Worm (Caenorhabditis elegans) whole organism, L1 larva: ENCODE results near the gene hcp-3.

Experiments used
- Y116A8C.19 ChIP-seq: sonication (generic microtip); optimal IDR thresholded peaks from 2 replicates; lab custom pipeline; 2016; ENCODE audit warnings: missing compliant biosample characterization, missing genetic modification characterization, borderline replicate concordance
- aha-1 ChIP-seq: fragments of 150-350 bp; optimal IDR thresholded peaks from 2 replicates; lab custom pipeline; 2014; ENCODE audit warnings: missing biosample characterization, missing genetic modification characterization
- alr-1 ChIP-seq: fragments of 200-800 bp; sonication (Bioruptor generic); optimal IDR thresholded peaks from 2 replicates; lab custom pipeline; 2018; ENCODE audit warnings: borderline replicate concordance, mild to moderate bottlenecking, missing genetic modification characterization, missing compliant biosample characterization
- aly-2 ChIP-seq: fragments of 150-350 bp; optimal IDR thresholded peaks from 2 replicates; lab custom pipeline; 2014; ENCODE audit warnings: missing biosample characterization, missing genetic modification characterization
- ceh-63 ChIP-seq: fragments of 200-800 bp; sonication (Bioruptor generic); optimal IDR thresholded peaks from 2 replicates; lab custom pipeline; 2018; ENCODE audit warnings: mild to moderate bottlenecking, missing genetic modification characterization, missing compliant biosample characterization
- ceh-8 ChIP-seq: fragments of 200-800 bp; sonication (Bioruptor generic); optimal IDR thresholded peaks from 2 replicates; lab custom pipeline; 2018; ENCODE audit warnings: mild to moderate bottlenecking, missing genetic modification characterization, moderate library complexity, missing compliant biosample characterization
- ceh-88 ChIP-seq: fragments of 200-800 bp; sonication (Bioruptor generic); IDR thresholded peaks from 2 replicates; pipeline ENCODE4 v1.3.6; 2022; ENCODE audit warnings: missing genetic modification characterization, missing compliant biosample characterization
- ceh-90 ChIP-seq: sonication (generic microtip); optimal IDR thresholded peaks from 2 replicates; lab custom pipeline; 2016; ENCODE audit warnings: missing genetic modification characterization, missing compliant biosample characterization
- ces-1 ChIP-seq: fragments of 150-350 bp; optimal IDR thresholded peaks from 2 replicates; lab custom pipeline; 2014; ENCODE audit warnings: missing biosample characterization, missing genetic modification reagents, missing genetic modification characterization
- dpl-1 ChIP-seq, 3 experiments: fragments of 150-350 bp in 2 of 3; sonication (generic microtip) in 1 of 3; optimal IDR thresholded peaks; 2 replicates each; lab custom pipeline; 2014 to 2017; ENCODE audit warnings: missing biosample characterization in 3 of 3, missing genetic modification characterization in 3 of 3, missing genetic modification reagents in 3 of 3
- dsc-1 ChIP-seq: sonication (generic microtip); optimal IDR thresholded peaks from 2 replicates; lab custom pipeline; 2016; ENCODE audit warnings: mild to moderate bottlenecking, missing genetic modification characterization, missing compliant biosample characterization
- efl-1 ChIP-seq, 4 experiments: fragments of 150-350 bp; optimal IDR thresholded peaks in 3 of 4; peaks in 1 of 4; 1 replicate in 1 of 4; 2 replicates in 3 of 4; lab custom pipeline; 2014; ENCODE audit warnings: missing biosample characterization in 2 of 4, missing genetic modification characterization in 2 of 4, missing genetic modification reagents in 2 of 4
- egl-13 ChIP-seq: sonication (generic microtip); optimal IDR thresholded peaks from 2 replicates; lab custom pipeline; 2016; ENCODE audit warnings: missing genotype, missing genetic modification reagents, missing genetic modification characterization, missing compliant biosample characterization
- egl-27 ChIP-seq, 2 experiments: fragments of 150-350 bp in 1 of 2; sonication (generic microtip); optimal IDR thresholded peaks; 3 replicates each; lab custom pipeline; 2017 to 2018; ENCODE audit warnings: missing biosample characterization in 2 of 2, missing genetic modification characterization in 2 of 2, missing genetic modification reagents in 2 of 2
- hlh-17 ChIP-seq: fragments of 200-800 bp; sonication (Bioruptor generic); optimal IDR thresholded peaks from 2 replicates; lab custom pipeline; 2018; ENCODE audit warnings: missing genetic modification characterization, mild to moderate bottlenecking, missing compliant biosample characterization, moderate library complexity, borderline replicate concordance
- hlh-4 ChIP-seq: sonication (generic microtip); optimal IDR thresholded peaks from 2 replicates; lab custom pipeline; 2016; ENCODE audit warnings: mild to moderate bottlenecking, missing genetic modification characterization, missing compliant biosample characterization
- hpl-2 ChIP-seq: fragments of 150-350 bp; optimal IDR thresholded peaks from 2 replicates; lab custom pipeline; 2014; ENCODE audit warnings: missing biosample characterization, missing genetic modification reagents, missing genetic modification characterization
- isw-1 ChIP-seq: fragments of 200-800 bp; sonication (Bioruptor generic); IDR thresholded peaks from 2 replicates; pipeline ENCODE4 v1.3.6; 2022; ENCODE audit warnings: missing genetic modification characterization, missing compliant biosample characterization
- jun-1 ChIP-seq: fragments of 150-350 bp; optimal IDR thresholded peaks from 2 replicates; lab custom pipeline; 2014; ENCODE audit warnings: missing biosample characterization, missing genetic modification reagents, missing genetic modification characterization
- lin-13 ChIP-seq: fragments of 150-350 bp; optimal IDR thresholded peaks from 2 replicates; lab custom pipeline; 2014; ENCODE audit warnings: missing biosample characterization, missing genetic modification reagents, missing genetic modification characterization
- lin-14 ChIP-seq: fragments of 200-800 bp; sonication (Bioruptor generic); optimal IDR thresholded peaks from 2 replicates; lab custom pipeline; 2018; ENCODE audit warnings: mild to moderate bottlenecking, missing genetic modification characterization, moderate library complexity, missing compliant biosample characterization
- lin-35 ChIP-seq, 2 experiments: fragments of 150-350 bp; optimal IDR thresholded peaks; 2 replicates each; lab custom pipeline; 2014; ENCODE audit warnings: missing biosample characterization in 2 of 2, missing genetic modification characterization in 2 of 2, missing genetic modification reagents in 2 of 2
- lsy-2 ChIP-seq, 2 experiments: fragments of 150-350 bp; optimal IDR thresholded peaks; 2 replicates each; lab custom pipeline; 2014; ENCODE audit warnings: missing biosample characterization in 2 of 2, missing genetic modification characterization in 2 of 2
- mef-2 ChIP-seq: fragments of 150-350 bp; optimal IDR thresholded peaks from 2 replicates; lab custom pipeline; 2014; ENCODE audit warnings: missing biosample characterization, missing genetic modification characterization
- nhr-11 ChIP-seq: fragments of 150-350 bp; optimal IDR thresholded peaks from 2 replicates; lab custom pipeline; 2014; ENCODE audit warnings: missing biosample characterization, missing genetic modification characterization
- nhr-12 ChIP-seq: sonication (generic microtip); optimal IDR thresholded peaks from 2 replicates; lab custom pipeline; 2017; ENCODE audit warnings: missing biosample characterization, missing genetic modification characterization
- nhr-19 ChIP-seq: fragments of 200-800 bp; sonication (Bioruptor generic); conservative IDR thresholded peaks from 2 replicates; pipeline ENCODE4 v1.3.6; 2022; ENCODE audit warnings: missing genetic modification characterization, missing compliant biosample characterization
- nhr-20 ChIP-seq: sonication (generic microtip); optimal IDR thresholded peaks from 2 replicates; lab custom pipeline; 2016; ENCODE audit warnings: mild to moderate bottlenecking, missing genetic modification characterization, missing compliant biosample characterization
- nhr-28 ChIP-seq: fragments of 150-350 bp; optimal IDR thresholded peaks from 2 replicates; lab custom pipeline; 2014; ENCODE audit warnings: missing biosample characterization, missing genetic modification characterization
- nhr-47 ChIP-seq: sonication (generic microtip); optimal IDR thresholded peaks from 2 replicates; lab custom pipeline; 2016; ENCODE audit warnings: mild to moderate bottlenecking, missing genetic modification characterization, moderate library complexity, missing compliant biosample characterization
- nhr-71 ChIP-seq: sonication (generic microtip); optimal IDR thresholded peaks from 2 replicates; lab custom pipeline; 2016; ENCODE audit warnings: mild to moderate bottlenecking, missing genetic modification characterization, moderate library complexity, missing compliant biosample characterization
- nhr-76 ChIP-seq: sonication (generic microtip); optimal IDR thresholded peaks from 2 replicates; lab custom pipeline; 2017; ENCODE audit warnings: missing biosample characterization, missing genetic modification characterization
- nhr-77 ChIP-seq: fragments of 150-350 bp; optimal IDR thresholded peaks from 2 replicates; lab custom pipeline; 2014; ENCODE audit warnings: missing biosample characterization, missing genetic modification characterization
- pag-3 ChIP-seq: sonication (generic microtip); optimal IDR thresholded peaks from 2 replicates; lab custom pipeline; 2017; ENCODE audit warnings: missing genetic modification characterization, mild to moderate bottlenecking, missing compliant biosample characterization, antibody characterized with exemption, borderline replicate concordance; ENCODE audit not compliant: insufficient read depth
- pax-3 ChIP-seq: fragments of 200-800 bp; sonication (Bioruptor generic); optimal IDR thresholded peaks from 2 replicates; lab custom pipeline; 2018; ENCODE audit warnings: mild to moderate bottlenecking, missing genetic modification characterization, moderate library complexity, missing compliant biosample characterization
- pqm-1 ChIP-seq: sonication (generic microtip); optimal IDR thresholded peaks from 3 replicates; lab custom pipeline; 2017; ENCODE audit warnings: missing biosample characterization, missing genetic modification characterization
- rnt-1 ChIP-seq: sonication (generic microtip); optimal IDR thresholded peaks from 2 replicates; lab custom pipeline; 2016; ENCODE audit warnings: mild to moderate bottlenecking, missing genetic modification characterization, moderate library complexity, missing compliant biosample characterization
- skn-1 ChIP-seq: fragments of 150-350 bp; optimal IDR thresholded peaks from 2 replicates; lab custom pipeline; 2014; ENCODE audit warnings: missing biosample characterization, missing genetic modification characterization
- snu-23 ChIP-seq: sonication (generic microtip); optimal IDR thresholded peaks from 2 replicates; lab custom pipeline; 2016; ENCODE audit warnings: missing genetic modification characterization, missing compliant biosample characterization
- sup-37 ChIP-seq: fragments of 200-800 bp; sonication (Bioruptor generic); optimal IDR thresholded peaks from 2 replicates; lab custom pipeline; 2018; ENCODE audit warnings: mild to moderate bottlenecking, missing genetic modification characterization, missing compliant biosample characterization
- tbx-2 ChIP-seq: sonication (generic microtip); optimal IDR thresholded peaks from 2 replicates; lab custom pipeline; 2016; ENCODE audit warnings: missing genetic modification characterization, missing compliant biosample characterization
- unc-86 ChIP-seq: sonication (generic microtip); optimal IDR thresholded peaks from 2 replicates; lab custom pipeline; 2016; ENCODE audit warnings: missing genetic modification characterization, missing compliant biosample characterization
- xbp-1 ChIP-seq: sonication (generic microtip); optimal IDR thresholded peaks from 2 replicates; lab custom pipeline; 2016; ENCODE audit warnings: missing genetic modification characterization, missing compliant biosample characterization
- zag-1 ChIP-seq: fragments of 150-350 bp; optimal IDR thresholded peaks from 2 replicates; lab custom pipeline; 2014; ENCODE audit warnings: missing biosample characterization, missing genetic modification characterization
- zip-4 ChIP-seq: fragments of 200-800 bp; sonication (Bioruptor generic); optimal IDR thresholded peaks from 2 replicates; lab custom pipeline; 2018; ENCODE audit warnings: mild to moderate bottlenecking, missing genetic modification characterization, moderate library complexity, missing compliant biosample characterization
- ztf-11 ChIP-seq, 2 experiments: sonication (generic microtip); optimal IDR thresholded peaks; 2 replicates each; lab custom pipeline; 2016 to 2017; ENCODE audit warnings: missing genetic modification characterization in 2 of 2, missing biosample characterization in 1 of 2, missing compliant biosample characterization in 1 of 2
- ztf-4 ChIP-seq: fragments of 150-350 bp; optimal IDR thresholded peaks from 2 replicates; lab custom pipeline; 2014; ENCODE audit warnings: missing biosample characterization, missing genetic modification characterization

The hcp-3 gene

ce11 chrIII:9665490-9666179, 49.4 kb upstream of the hcp-3 start (continued):
- TF ChIP-seq ceh-90 (no peak), Y116A8C.19 (tag; lab: Kevin White, UChicago) (no peak), sup-37 (GFP tag; lab: Kevin White, UChicago) (no peak), unc-86 (peak; percentile 37), aha-1 (tag; lab: Kevin White, UChicago) (no peak), skn-1 (peak; percentile 26), nhr-19 (GFP tag; lab: Robert Waterston, UW) (0 out of 2 replicates have a peak, but pooled peaks have one; percentile 7), xbp-1 (tag; lab: Kevin White, UChicago) (no peak), zip-4 (GFP tag; lab: Kevin White, UChicago) (no peak), nhr-47 (tag; lab: Kevin White, UChicago) (peak; percentile 20), ceh-88 (GFP tag; lab: Robert Waterston, UW) (no peak), jun-1 (no peak), ceh-8 (no peak), efl-1 (optimal IDR thresholded peaks at IDR 0.05; lab: Kevin White, UChicago) (peak; percentile 27 to 39), efl-1 (GFP tag; optimal IDR thresholded peaks at IDR 0.05 in 1 of 2; lab: Kevin White, UChicago) (peak in 1 of 2 experiments; percentile 92), tbx-2 (tag; lab: Kevin White, UChicago) (peak; percentile 26), ces-1 (GFP tag; lab: Kevin White, UChicago) (no peak), zag-1 (tag; lab: Kevin White, UChicago) (no peak), hlh-17 (GFP tag; lab: Kevin White, UChicago) (no peak), egl-27 (tag; optimal IDR thresholded peaks at IDR 0.05; lab: Kevin White, UChicago) (no peak), rnt-1 (peak; percentile 20), nhr-11 (tag; lab: Kevin White, UChicago) (peak; percentile 38), hlh-4 (tag; lab: Kevin White, UChicago) (no peak), ztf-4 (no peak), nhr-71 (tag; lab: Kevin White, UChicago) (peak; percentile 69), mef-2 (tag; lab: Kevin White, UChicago) (no peak), aly-2 (tag; lab: Kevin White, UChicago) (no peak), nhr-12 (tag; lab: Kevin White, UChicago) (no peak), egl-13 (no peak), pag-3 (tag; lab: Kevin White, UChicago) (no peak), lin-13 (no peak), pqm-1 (tag; lab: Kevin White, UChicago) (no peak), nhr-77 (tag; lab: Kevin White, UChicago) (peak; percentile 40), alr-1 (tag; lab: Kevin White, UChicago) (no peak), snu-23 (GFP tag; lab: Kevin White, UChicago) (peak; percentile 67), lsy-2 (tag; optimal IDR thresholded peaks at IDR 0.05; lab: Kevin White, UChicago) (peak; percentile 11 to 76), lin-14 (GFP tag; lab: Kevin White, UChicago) (peak; percentile 91), nhr-20 (tag; lab: Kevin White, UChicago) (peak; percentile 74), nhr-76 (tag; lab: Kevin White, UChicago) (no peak), ztf-11 (tag; optimal IDR thresholded peaks at IDR 0.05; lab: Kevin White, UChicago) (no peak), ceh-63 (GFP tag; lab: Kevin White, UChicago) (no peak), pax-3 (tag; lab: Kevin White, UChicago) (no peak), lin-35 (GFP tag; optimal IDR thresholded peaks at IDR 0.05; lab: Kevin White, UChicago) (peak; percentile 18 to 56), nhr-28 (tag; lab: Kevin White, UChicago) (no peak), hpl-2 (GFP tag; lab: Kevin White, UChicago) (no peak), dsc-1 (tag; lab: Kevin White, UChicago) (peak; percentile 6), dpl-1 (GFP tag; optimal IDR thresholded peaks at IDR 0.05; lab: Kevin White, UChicago) (peak; percentile 1 to 18 (median 7)), isw-1 (GFP tag; lab: Robert Waterston, UW) (no peak)
